Fruit fly (Drosophila melanogaster) whole organism, wandering third instar larva: ENCODE results near the gene CG13829.

Experiments used
- Abd-B ChIP-seq: fragments of >200 bp; optimal IDR thresholded peaks from 2 replicates; lab custom pipeline; 2017; ENCODE audit warnings: missing biosample characterization, missing genetic modification characterization
- CG32264 ChIP-seq: fragments of 200-800 bp; sonication (Bioruptor generic); optimal IDR thresholded peaks from 2 replicates; lab custom pipeline; 2016; ENCODE audit warnings: missing biosample characterization, missing genetic modification characterization
- CG9705 ChIP-seq: fragments of 200-800 bp; sonication (Bioruptor generic); optimal IDR thresholded peaks from 2 replicates; lab custom pipeline; 2018; ENCODE audit warnings: missing biosample characterization, mild to moderate bottlenecking, missing genetic modification characterization
- CrebA ChIP-seq: fragments of 200-800 bp; sonication (Bioruptor generic); optimal IDR thresholded peaks from 2 replicates; lab custom pipeline; 2016; ENCODE audit warnings: missing biosample characterization, mild to moderate bottlenecking, missing genetic modification characterization, borderline replicate concordance
- Dfd ChIP-seq: fragments of >200 bp; optimal IDR thresholded peaks from 2 replicates; lab custom pipeline; 2017; ENCODE audit warnings: missing biosample characterization, missing genetic modification characterization
- Dif ChIP-seq: fragments of 200-275, 200-300 bp; sonication (Bioruptor generic); optimal IDR thresholded peaks from 2 replicates; lab custom pipeline; 2018; ENCODE audit warnings: missing biosample characterization, missing genetic modification characterization; ENCODE audit not compliant: partially characterized antibody
- GATAd ChIP-seq: sonication (Bioruptor generic); optimal IDR thresholded peaks from 2 replicates; lab custom pipeline; 2016; ENCODE audit warnings: missing biosample characterization, missing genetic modification characterization
- HLH106 ChIP-seq: fragments of 200-800 bp; optimal IDR thresholded peaks from 3 replicates; lab custom pipeline; 2019; ENCODE audit warnings: missing biosample characterization, mild to moderate bottlenecking, missing genetic modification characterization, moderate library complexity
- Hnf4 ChIP-seq: fragments of 200-800 bp; sonication (Bioruptor generic); optimal IDR thresholded peaks from 2 replicates; lab custom pipeline; 2016; ENCODE audit warnings: missing biosample characterization, mild to moderate bottlenecking, missing genetic modification characterization
- Hr78 ChIP-seq: fragments of >200 bp; optimal IDR thresholded peaks from 2 replicates; lab custom pipeline; 2017; ENCODE audit warnings: missing biosample characterization, missing genetic modification characterization
- Hr83 ChIP-seq: fragments of 200-300 bp; sonication (Bioruptor generic); optimal IDR thresholded peaks from 2 replicates; lab custom pipeline; 2016; ENCODE audit warnings: missing biosample characterization, mild to moderate bottlenecking, missing genetic modification characterization, moderate library complexity; ENCODE audit not compliant: poor library complexity, severe bottlenecking
- Jra ChIP-seq: sonication (Bioruptor generic); optimal IDR thresholded peaks from 2 replicates; lab custom pipeline; 2016; ENCODE audit warnings: missing biosample characterization, missing genetic modification characterization
- Mio ChIP-seq: sonication (Bioruptor generic); optimal IDR thresholded peaks from 2 replicates; lab custom pipeline; 2016; ENCODE audit warnings: missing biosample characterization, missing genetic modification characterization
- Myc ChIP-seq: fragments of >200 bp; optimal IDR thresholded peaks from 2 replicates; lab custom pipeline; 2017
- N ChIP-seq: fragments of >200 bp; optimal IDR thresholded peaks from 2 replicates; lab custom pipeline; 2018; ENCODE audit warnings: missing biosample characterization, missing external identifiers, missing genetic modification characterization
- OdsH ChIP-seq: fragments of 200-800 bp; sonication (Bioruptor generic); optimal IDR thresholded peaks from 2 replicates; lab custom pipeline; 2016; ENCODE audit warnings: missing biosample characterization, mild to moderate bottlenecking, missing genetic modification characterization
- Rel ChIP-seq, 2 experiments: fragments of 200-800 bp; sonication (Bioruptor generic) in 1 of 2; optimal IDR thresholded peaks; 2 replicates in 1 of 2; 3 replicates in 1 of 2; lab custom pipeline; 2016 to 2019; ENCODE audit warnings: mild to moderate bottlenecking in 2 of 2, missing biosample characterization in 2 of 2, missing genetic modification characterization in 2 of 2, moderate library complexity in 1 of 2
- Sp1 ChIP-seq: fragments of 200-800 bp; sonication (Bioruptor generic); optimal IDR thresholded peaks from 3 replicates; lab custom pipeline; 2019; ENCODE audit warnings: missing biosample characterization, mild to moderate bottlenecking, missing genetic modification characterization, moderate library complexity
- Vsx2 ChIP-seq: fragments of 200-300, 225-300 bp; sonication (Bioruptor generic); optimal IDR thresholded peaks from 2 replicates; lab custom pipeline; 2018; ENCODE audit warnings: missing biosample characterization, missing genetic modification characterization; ENCODE audit not compliant: partially characterized antibody
- br ChIP-seq: fragments of 200-800 bp; sonication (Bioruptor generic); optimal IDR thresholded peaks from 2 replicates; lab custom pipeline; 2016; ENCODE audit warnings: missing biosample characterization, missing genetic modification characterization
- brk ChIP-seq: fragments of 200-800 bp; sonication (Bioruptor generic); optimal IDR thresholded peaks from 2 replicates; lab custom pipeline; 2016; ENCODE audit warnings: missing biosample characterization, mild to moderate bottlenecking, missing genetic modification characterization
- dl ChIP-seq, 2 experiments: fragments of 175-275, 200-275 bp in 1 of 2; fragments of 200-275 bp in 1 of 2; sonication (Bioruptor generic); optimal IDR thresholded peaks; lab custom pipeline; 2018; ENCODE audit warnings: mild to moderate bottlenecking in 2 of 2, missing biosample characterization in 2 of 2, missing genetic modification characterization in 2 of 2, moderate library complexity in 2 of 2; ENCODE audit not compliant: partially characterized antibody in 2 of 2, insufficient read depth in 1 of 2
- dmrt93B ChIP-seq: fragments of 200-800 bp; sonication (Bioruptor generic); optimal IDR thresholded peaks from 2 replicates; lab custom pipeline; 2018; ENCODE audit warnings: missing biosample characterization, mild to moderate bottlenecking, missing genetic modification characterization
- dsf ChIP-seq: sonication (Bioruptor generic); optimal IDR thresholded peaks from 2 replicates; lab custom pipeline; 2016; ENCODE audit warnings: missing biosample characterization, missing genetic modification characterization, borderline replicate concordance
- ey ChIP-seq: fragments of 200-800 bp; sonication (Bioruptor generic); optimal IDR thresholded peaks from 2 replicates; lab custom pipeline; 2016; ENCODE audit warnings: missing biosample characterization, missing genetic modification characterization
- foxo ChIP-seq, 2 experiments: fragments of 200-800 bp; sonication (Bioruptor generic); optimal IDR thresholded peaks; 2 replicates in 1 of 2; 3 replicates in 1 of 2; lab custom pipeline; 2016 to 2017; ENCODE audit warnings: missing biosample characterization in 2 of 2, missing genetic modification characterization in 2 of 2
- fru ChIP-seq: fragments of 200-800 bp; sonication (Bioruptor generic); optimal IDR thresholded peaks from 3 replicates; lab custom pipeline; 2016; ENCODE audit warnings: missing biosample characterization, mild to moderate bottlenecking, missing genetic modification characterization
- h ChIP-seq: fragments of 200-800 bp; sonication (Bioruptor generic); optimal IDR thresholded peaks from 3 replicates; lab custom pipeline; 2016; ENCODE audit warnings: missing biosample characterization, mild to moderate bottlenecking, missing genetic modification characterization
- jim ChIP-seq: fragments of 175-275, 200-325 bp; sonication (Bioruptor generic); optimal IDR thresholded peaks from 2 replicates; lab custom pipeline; 2016; ENCODE audit warnings: missing biosample characterization, mild to moderate bottlenecking, missing genetic modification characterization
- lola ChIP-seq: fragments of >200 bp; optimal IDR thresholded peaks from 2 replicates; lab custom pipeline; 2017; ENCODE audit warnings: missing biosample characterization, missing genetic modification characterization
- pan ChIP-seq: fragments of >200 bp; optimal IDR thresholded peaks from 2 replicates; lab custom pipeline; 2017
- psq ChIP-seq: fragments of 200-800 bp; sonication (Bioruptor generic); optimal IDR thresholded peaks from 3 replicates; lab custom pipeline; 2017; ENCODE audit warnings: missing biosample characterization, mild to moderate bottlenecking, missing genetic modification characterization, moderate library complexity
- rgr ChIP-seq: fragments of 200-800 bp; sonication (Bioruptor generic); optimal IDR thresholded peaks from 3 replicates; lab custom pipeline; 2016; ENCODE audit warnings: missing biosample characterization, mild to moderate bottlenecking, missing genetic modification characterization
- sage ChIP-seq: fragments of 200-800 bp; sonication (Bioruptor generic); optimal IDR thresholded peaks from 2 replicates; lab custom pipeline; 2016; ENCODE audit warnings: missing biosample characterization, mild to moderate bottlenecking, missing genetic modification characterization
- sv ChIP-seq: fragments of 200-800 bp; sonication (Bioruptor generic); optimal IDR thresholded peaks from 3 replicates; lab custom pipeline; 2016; ENCODE audit warnings: missing biosample characterization, missing genetic modification characterization
- tai ChIP-seq: sonication (Bioruptor generic); optimal IDR thresholded peaks from 2 replicates; lab custom pipeline; 2016; ENCODE audit warnings: missing biosample characterization, missing genetic modification characterization
- usp ChIP-seq: fragments of >200 bp; optimal IDR thresholded peaks from 2 replicates; lab custom pipeline; 2017; ENCODE audit warnings: missing biosample characterization, missing genetic modification characterization
- woc ChIP-seq: sonication (Bioruptor generic); optimal IDR thresholded peaks from 2 replicates; lab custom pipeline; 2016; ENCODE audit warnings: missing biosample characterization, mild to moderate bottlenecking, missing genetic modification characterization

CG13829 gene

DNA sequence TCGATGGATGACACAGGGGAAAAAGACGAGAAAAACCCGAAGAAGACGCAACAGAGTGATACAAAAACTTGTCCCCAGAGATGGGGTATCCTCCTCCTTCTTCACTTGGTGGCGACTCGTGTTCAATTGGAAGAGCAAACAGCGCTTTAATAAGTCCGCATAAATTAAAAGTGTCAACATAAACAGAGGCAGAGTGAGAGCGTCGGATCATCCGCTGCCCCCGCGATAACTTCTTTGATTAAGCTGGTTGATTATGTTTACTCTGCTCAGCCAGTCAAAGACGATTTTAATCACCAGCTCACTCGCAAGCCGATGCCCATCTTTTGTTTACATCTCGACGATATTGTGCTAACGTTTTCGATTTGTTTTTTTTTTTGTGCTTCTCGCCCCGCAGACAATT lies 41.3 kb downstream of the CG13829 start:
- TF ChIP-seq rgr (no peak), GATAd (no peak), CG9705 (no peak), Myc (no peak), br (GFP tag; lab: Kevin White, UChicago) (no peak), Jra (GFP tag; lab: Kevin White, UChicago) (no peak), Hr78 (GFP tag; lab: Kevin White, UChicago) (no peak), fru (GFP tag; lab: Kevin White, UChicago) (no peak), sv (no peak), Dif (GFP tag; lab: Kevin White, UChicago) (no peak), OdsH (GFP tag; lab: Kevin White, UChicago) (no peak)

- TF ChIP-seq pan (lab: Kevin White, UChicago) (no peak), jim (no peak), foxo (GFP tag; optimal IDR thresholded peaks at IDR 0.05; lab: Kevin White, UChicago) (peak in 1 of 2 experiments; percentile 65), h (peak; percentile 36), ey (GFP tag; lab: Kevin White, UChicago) (peak; percentile 2), HLH106 (peak; percentile 54), Mio (GFP tag; lab: Kevin White, UChicago) (no peak), OdsH (GFP tag; lab: Kevin White, UChicago) (peak; percentile 22), CG32264 (GFP tag; lab: Kevin White, UChicago) (no peak), br (GFP tag; lab: Kevin White, UChicago) (peak; percentile 26), Dfd (GFP tag; lab: Kevin White, UChicago) (no peak), woc (GFP tag; lab: Kevin White, UChicago) (peak; percentile 85), fru (GFP tag; lab: Kevin White, UChicago) (peak; percentile 30), brk (GFP tag; lab: Kevin White, UChicago) (no peak), Hr78 (GFP tag; lab: Kevin White, UChicago) (no peak), Abd-B (GFP tag; lab: Kevin White, UChicago) (no peak), Rel (GFP tag; optimal IDR thresholded peaks at IDR 0.05; lab: Kevin White, UChicago) (no peak), Rel (tag; optimal IDR thresholded peaks at IDR 0.05; lab: Kevin White, UChicago) (no peak), psq (GFP tag; lab: Kevin White, UChicago) (peak; percentile 45), usp (GFP tag; lab: Kevin White, UChicago) (no peak), Sp1 (peak; percentile 13), N (GFP tag; lab: Kevin White, UChicago) (no peak), dsf (GFP tag; lab: Kevin White, UChicago) (no peak), lola (GFP tag; lab: Kevin White, UChicago) (no peak), Hnf4 (GFP tag; lab: Kevin White, UChicago) (no peak), tai (GFP tag; lab: Kevin White, UChicago) (no peak), rgr (peak; percentile 19), CG9705 (peak; percentile 8), GATAd (no peak), Myc (peak; percentile 99), CrebA (GFP tag; lab: Kevin White, UChicago) (no peak), sv (peak; percentile 35), dl (GFP tag; optimal IDR thresholded peaks at IDR 0.05; lab: Kevin White, UChicago; ENCODE audit: insufficient read depth in 1 of 2, partially characterized antibody in 2 of 2) (no peak), Jra (GFP tag; lab: Kevin White, UChicago) (peak; percentile 30), Vsx2 (GFP tag; lab: Kevin White, UChicago) (no peak), dmrt93B (GFP tag; lab: Kevin White, UChicago) (no peak), Dif (GFP tag; lab: Kevin White, UChicago) (no peak), Hr83 (GFP tag; lab: Kevin White, UChicago) (peak; percentile 40), sage (GFP tag; lab: Kevin White, UChicago) (no peak)
- TF ChIP-seq, all 38 proteins: peak for 16
Observed at dm6 chr3R:23117683-23118470, 43.3 kb downstream of the CG13829 start, which contains the start of the genes Rassf and CenB1A. Gene Rassf (minus strand): TSS chr3R:23117931. Gene CenB1A (plus strand): TSS chr3R:23118400.
